Worm (Caenorhabditis elegans) whole organism, midembryonic: ENCODE results near the gene F09E5.8.

Experiments used
- T22C8.4 ChIP-seq: fragments of 200-800 bp; sonication (Bioruptor generic); IDR thresholded peaks from 2 replicates; pipeline ENCODE4 v1.3.6; 2022; ENCODE audit warnings: missing genetic modification characterization, missing compliant biosample characterization
- cog-1 ChIP-seq: sonication (generic microtip); optimal IDR thresholded peaks from 2 replicates; lab custom pipeline; 2016; ENCODE audit warnings: missing genetic modification characterization, missing compliant biosample characterization
- flt-1 ChIP-seq: fragments of 200-800 bp; sonication (Bioruptor generic); IDR thresholded peaks from 2 replicates; pipeline ENCODE4 v1.3.6; 2022; ENCODE audit warnings: missing genetic modification characterization, missing compliant biosample characterization
- klf-2 ChIP-seq: fragments of 200-800 bp; sonication (Bioruptor generic); conservative IDR thresholded peaks from 2 replicates; pipeline ENCODE4 v1.3.6; 2022; ENCODE audit warnings: missing genetic modification reagents, missing genetic modification characterization, missing compliant biosample characterization
- med-1 ChIP-seq: sonication (generic microtip); optimal IDR thresholded peaks from 2 replicates; lab custom pipeline; 2017; ENCODE audit warnings: missing genetic modification characterization, mild to moderate bottlenecking, missing compliant biosample characterization, antibody characterized with exemption, missing genetic modification reagents; ENCODE audit not compliant: insufficient read depth
- ref-1 ChIP-seq: fragments of 200-800 bp; sonication (Bioruptor generic); conservative IDR thresholded peaks from 2 replicates; pipeline ENCODE4 v1.3.6; 2022; ENCODE audit warnings: missing genetic modification reagents, missing genetic modification characterization, missing compliant biosample characterization
- tab-1 ChIP-seq: fragments of 200-800 bp; sonication (Bioruptor generic); IDR thresholded peaks from 2 replicates; pipeline ENCODE4 v1.3.6; 2022; ENCODE audit warnings: missing genetic modification characterization, missing compliant biosample characterization
- ztf-23 ChIP-seq: fragments of 200-800 bp; sonication (Bioruptor generic); IDR thresholded peaks from 2 replicates; pipeline ENCODE4 v1.3.6; 2022; ENCODE audit warnings: missing genetic modification reagents, missing genetic modification characterization, missing compliant biosample characterization
- ztf-29 ChIP-seq: fragments of 200-800 bp; sonication (Bioruptor generic); IDR thresholded peaks from 2 replicates; pipeline ENCODE4 v1.3.6; 2022; ENCODE audit warnings: missing genetic modification reagents, missing genetic modification characterization, missing compliant biosample characterization

The F09E5.8 gene

ce11 chrII:5377467-5378238, 27.2 kb downstream of the F09E5.8 start, which contains the start of gene prdx-2:
Gene prdx-2, plus strand, starts transcription at chrII:5378195.
- TF ChIP-seq cog-1 (tag; lab: Kevin White, UChicago) (no peak), flt-1 (GFP tag; lab: Robert Waterston, UW) (no peak), ztf-29 (GFP tag; lab: Robert Waterston, UW) (no peak), T22C8.4 (GFP tag; lab: Robert Waterston, UW) (no peak), ref-1 (GFP tag; lab: Robert Waterston, UW) (no peak), ztf-23 (GFP tag; lab: Robert Waterston, UW) (no peak), klf-2 (no peak), med-1 (GFP tag; lab: Kevin White, UChicago) (no peak), tab-1 (GFP tag; lab: Robert Waterston, UW) (no peak)

- no peak for TF ChIP-seq klf-2
- TF ChIP-seq tab-1 (GFP tag; lab: Robert Waterston, UW), result no peak
- TF ChIP-seq ztf-29 (GFP tag; lab: Robert Waterston, UW), result no peak
- TF ChIP-seq ztf-23 (GFP tag; lab: Robert Waterston, UW), result no peak
- no peak for TF ChIP-seq med-1 (GFP tag; lab: Kevin White, UChicago)
- TF ChIP-seq flt-1 (GFP tag; lab: Robert Waterston, UW), result no peak
- TF ChIP-seq T22C8.4 (GFP tag; lab: Robert Waterston, UW), result no peak
- TF ChIP-seq ref-1 (GFP tag; lab: Robert Waterston, UW), result no peak
- no peak for TF ChIP-seq cog-1 (tag; lab: Kevin White, UChicago)
Observed at ce11 chrII:5378239-5378521, 27.7 kb downstream of the F09E5.8 start.

- TF ChIP-seq klf-2 (no peak), ztf-23 (GFP tag; lab: Robert Waterston, UW) (no peak), flt-1 (GFP tag; lab: Robert Waterston, UW) (peak; percentile 64; the same call in 1 of the 2 replicates), T22C8.4 (GFP tag; lab: Robert Waterston, UW) (no peak), ref-1 (GFP tag; lab: Robert Waterston, UW) (no peak), cog-1 (tag; lab: Kevin White, UChicago) (no peak)
Observed at ce11 chrII:5379614-5380077, 29.2 kb downstream of the F09E5.8 start, which contains the start of gene pkc-3. Gene pkc-3, plus strand, starts transcription at chrII:5380027.

- TF ChIP-seq flt-1 (GFP tag; lab: Robert Waterston, UW) (no peak), cog-1 (tag; lab: Kevin White, UChicago) (no peak), tab-1 (GFP tag; lab: Robert Waterston, UW) (no peak), ztf-29 (GFP tag; lab: Robert Waterston, UW) (no peak), klf-2 (no peak), T22C8.4 (GFP tag; lab: Robert Waterston, UW) (no peak), ref-1 (GFP tag; lab: Robert Waterston, UW) (no peak), med-1 (GFP tag; lab: Kevin White, UChicago) (no peak), ztf-23 (GFP tag; lab: Robert Waterston, UW) (no peak)
Observed at ce11 chrII:5384282-5384681, 33.8 kb downstream of the F09E5.8 start.

ce11 chrII:5387217-5387616, 36.7 kb downstream of the F09E5.8 start, which contains the start of gene ccpp-6:
Gene ccpp-6, minus strand, starts transcription at chrII:5387317.
- TF ChIP-seq klf-2 (no peak), flt-1 (GFP tag; lab: Robert Waterston, UW) (no peak), cog-1 (tag; lab: Kevin White, UChicago) (no peak), ztf-29 (GFP tag; lab: Robert Waterston, UW) (no peak), ref-1 (GFP tag; lab: Robert Waterston, UW) (no peak), med-1 (GFP tag; lab: Kevin White, UChicago) (no peak), T22C8.4 (GFP tag; lab: Robert Waterston, UW) (no peak), tab-1 (GFP tag; lab: Robert Waterston, UW) (no peak), ztf-23 (GFP tag; lab: Robert Waterston, UW) (no peak)

ce11 chrII:5388786-5389421, 38.4 kb downstream of the F09E5.8 start, which contains the start of gene rsp-4:
Gene rsp-4, minus strand, starts transcription at chrII:5388836.
- TF ChIP-seq T22C8.4 (GFP tag; lab: Robert Waterston, UW), result no peak
- TF ChIP-seq med-1 (GFP tag; lab: Kevin White, UChicago), result no peak
- no peak for TF ChIP-seq ztf-23 (GFP tag; lab: Robert Waterston, UW)
- no peak for TF ChIP-seq tab-1 (GFP tag; lab: Robert Waterston, UW)
- no peak for TF ChIP-seq klf-2
- no peak for TF ChIP-seq flt-1 (GFP tag; lab: Robert Waterston, UW)
- TF ChIP-seq cog-1 (tag; lab: Kevin White, UChicago), result no peak
- TF ChIP-seq ztf-29 (GFP tag; lab: Robert Waterston, UW), result no peak
- TF ChIP-seq ref-1 (GFP tag; lab: Robert Waterston, UW), result no peak

- no peak for TF ChIP-seq ztf-29 (GFP tag; lab: Robert Waterston, UW)
- peak; percentile 83 for TF ChIP-seq flt-1 (GFP tag; lab: Robert Waterston, UW)
- TF ChIP-seq tab-1 (GFP tag; lab: Robert Waterston, UW), result 0 out of 2 replicates have a peak, but pooled peaks have one; percentile 39
- TF ChIP-seq med-1 (GFP tag; lab: Kevin White, UChicago), result no peak
- TF ChIP-seq ztf-23 (GFP tag; lab: Robert Waterston, UW), result peak; percentile 73
- TF ChIP-seq cog-1 (tag; lab: Kevin White, UChicago), result peak; percentile 46
- no peak for TF ChIP-seq klf-2
- TF ChIP-seq ref-1 (GFP tag; lab: Robert Waterston, UW), result no peak
- 0 out of 2 replicates have a peak, but pooled peaks have one; percentile 10 for TF ChIP-seq T22C8.4 (GFP tag; lab: Robert Waterston, UW)
Observed at ce11 chrII:5389831-5390323, 39.4 kb downstream of the F09E5.8 start, which contains the start of gene ndx-6. Gene ndx-6, minus strand, starts transcription at chrII:5389881.

- TF ChIP-seq tab-1 (GFP tag; lab: Robert Waterston, UW), result no peak
- no peak for TF ChIP-seq flt-1 (GFP tag; lab: Robert Waterston, UW)
- no peak for TF ChIP-seq ref-1 (GFP tag; lab: Robert Waterston, UW)
- no peak for TF ChIP-seq ztf-29 (GFP tag; lab: Robert Waterston, UW)
- TF ChIP-seq ztf-23 (GFP tag; lab: Robert Waterston, UW), result no peak
- TF ChIP-seq T22C8.4 (GFP tag; lab: Robert Waterston, UW), result no peak
- TF ChIP-seq med-1 (GFP tag; lab: Kevin White, UChicago), result no peak
- TF ChIP-seq cog-1 (tag; lab: Kevin White, UChicago), result no peak
- TF ChIP-seq klf-2, result no peak
Observed at ce11 chrII:5391447-5391846, 41.0 kb downstream of the F09E5.8 start.
